Fruit fly (Drosophila melanogaster): ENCODE results near the gene CG31898.

DNA sequence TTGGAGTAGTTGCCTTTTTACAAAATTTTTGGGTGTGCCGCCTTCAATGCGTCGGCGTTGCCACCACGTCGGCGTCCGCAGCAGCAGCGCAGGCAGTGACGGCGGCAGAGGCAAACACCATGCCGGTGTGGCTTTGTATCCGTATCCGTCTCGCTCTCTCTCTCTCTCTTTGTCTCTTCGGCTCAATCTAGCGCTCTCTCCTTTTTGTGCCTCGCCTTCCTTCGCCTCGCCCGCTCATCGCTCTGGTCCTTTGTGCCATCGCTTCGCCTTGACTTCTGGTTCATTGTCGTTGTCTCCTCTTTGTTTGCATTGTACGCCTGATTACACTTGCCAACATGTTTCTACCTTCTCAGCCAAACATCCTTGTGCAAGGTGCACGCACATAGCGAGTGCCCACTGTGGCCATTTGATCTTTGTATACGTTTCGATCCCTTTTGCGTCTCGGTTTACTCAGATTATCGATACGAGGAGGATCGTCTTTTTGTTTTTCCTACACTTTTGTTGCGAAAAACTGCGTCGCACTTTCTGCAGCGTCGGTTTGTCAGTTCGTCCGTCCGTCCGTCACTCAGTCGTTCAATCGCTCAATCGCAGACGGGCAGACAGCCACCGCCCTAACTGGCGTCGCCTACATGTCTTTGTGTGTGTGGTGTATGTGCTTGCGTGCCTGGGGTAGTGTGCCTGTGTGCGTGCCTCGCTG, 16.3 kb downstream of the CG31898 start:
- TF ChIP-seq ttk (optimal IDR thresholded peaks at IDR 0.05) = no peak
- no peak for TF ChIP-seq insv (optimal IDR thresholded peaks at IDR 0.05)
- no peak for TF ChIP-seq Myc (optimal IDR thresholded peaks at IDR 0.05)
- TF ChIP-seq psq (optimal IDR thresholded peaks at IDR 0.05) = no peak
